Worm (Caenorhabditis elegans): ENCODE results near the gene Y105C5B.17.

The Y105C5B.17 gene

ce11 chrIV:15931176-15931575, 31.7 kb upstream of the Y105C5B.17 start:
- TF ChIP-seq sptf-1 (tag; optimal IDR thresholded peaks at IDR 0.05): peak; percentile 57
- no peak for TF ChIP-seq lin-32 (GFP tag; optimal IDR thresholded peaks at IDR 0.05)

- peak; percentile 48 for TF ChIP-seq drap-1 (GFP tag; optimal IDR thresholded peaks at IDR 0.05)
- no peak for TF ChIP-seq lin-13 (tag; optimal IDR thresholded peaks at IDR 0.05)
- TF ChIP-seq lin-32 (GFP tag; optimal IDR thresholded peaks at IDR 0.05): peak; percentile 4
- TF ChIP-seq M03D4.4 (tag; optimal IDR thresholded peaks at IDR 0.05): peak; percentile 35
- TF ChIP-seq sptf-1 (tag; optimal IDR thresholded peaks at IDR 0.05): peak; percentile 22
Measured at ce11 chrIV:15931833-15932232, 31.1 kb upstream of the Y105C5B.17 start.

- TF ChIP-seq nhr-76 (tag; optimal IDR thresholded peaks at IDR 0.05): no peak
- no peak for TF ChIP-seq nhr-237 (tag; optimal IDR thresholded peaks at IDR 0.05)
- TF ChIP-seq unc-39 (tag; optimal IDR thresholded peaks at IDR 0.05): no peak
- no peak for TF ChIP-seq ces-1 (GFP tag; optimal IDR thresholded peaks at IDR 0.05)
- TF ChIP-seq hlh-1 (tag; optimal IDR thresholded peaks at IDR 0.05): no peak
Measured at ce11 chrIV:15933814-15934213, 29.1 kb upstream of the Y105C5B.17 start, which contains the start of gene srv-16. srv-16 (minus strand) TSS chrIV:15933914.

- TF ChIP-seq unc-120 (tag; optimal IDR thresholded peaks at IDR 0.05; ENCODE audit: poor library complexity, severe bottlenecking) (no peak), unc-39 (tag; optimal IDR thresholded peaks at IDR 0.05) (no peak), bed-3 (GFP tag; optimal IDR thresholded peaks at IDR 0.05) (no peak), zip-8 (tag; optimal IDR thresholded peaks at IDR 0.05) (no peak), ceh-43 (GFP tag; optimal IDR thresholded peaks at IDR 0.05) (no peak), snpc-4 (tag; optimal IDR thresholded peaks at IDR 0.05) (no peak), sem-2 (GFP tag; optimal IDR thresholded peaks at IDR 0.05) (no peak), lin-13 (tag; optimal IDR thresholded peaks at IDR 0.05) (no peak), flh-1 (GFP tag; optimal IDR thresholded peaks at IDR 0.05) (no peak), ham-2 (GFP tag; optimal IDR thresholded peaks at IDR 0.05) (no peak), elt-3 (tag; optimal IDR thresholded peaks at IDR 0.05) (no peak), nhr-12 (tag; optimal IDR thresholded peaks at IDR 0.05) (no peak), ceh-39 (tag; optimal IDR thresholded peaks at IDR 0.05) (no peak)
Measured at ce11 chrIV:15937088-15937487, 25.8 kb upstream of the Y105C5B.17 start.

ce11 chrIV:15938471-15938870, 24.4 kb upstream of the Y105C5B.17 start:
- peak; percentile 10 for TF ChIP-seq ceh-83 (GFP tag; optimal IDR thresholded peaks at IDR 0.05)
- TF ChIP-seq sem-2 (GFP tag; optimal IDR thresholded peaks at IDR 0.05): no peak

ce11 chrIV:15940811-15941210, 22.1 kb upstream of the Y105C5B.17 start:
- TF ChIP-seq hlh-1 (tag; optimal IDR thresholded peaks at IDR 0.05) (no peak), elt-3 (tag; optimal IDR thresholded peaks at IDR 0.05) (no peak), lin-13 (tag; optimal IDR thresholded peaks at IDR 0.05) (no peak)

ce11 chrIV:15941403-15941802, 21.5 kb upstream of the Y105C5B.17 start, which contains the start of gene Y105C5B.11:
Y105C5B.11 (minus strand) TSS chrIV:15941503.
- TF ChIP-seq ceh-43 (GFP tag; optimal IDR thresholded peaks at IDR 0.05) (no peak), nhr-76 (tag; optimal IDR thresholded peaks at IDR 0.05) (no peak), cnd-1 (tag; optimal IDR thresholded peaks at IDR 0.05) (no peak), snpc-4 (tag; optimal IDR thresholded peaks at IDR 0.05) (no peak), sptf-1 (tag; optimal IDR thresholded peaks at IDR 0.05) (no peak), unc-39 (tag; optimal IDR thresholded peaks at IDR 0.05) (no peak), unc-62 (GFP tag; optimal IDR thresholded peaks at IDR 0.05) (no peak), lin-13 (tag; optimal IDR thresholded peaks at IDR 0.05) (no peak), elt-1 (tag; optimal IDR thresholded peaks at IDR 0.05; ENCODE audit: borderline replicate concordance, insufficient read depth) (no peak), M03D4.4 (tag; optimal IDR thresholded peaks at IDR 0.05) (no peak), hlh-1 (tag; optimal IDR thresholded peaks at IDR 0.05) (no peak), nhr-2 (tag; optimal IDR thresholded peaks at IDR 0.05) (no peak), sem-2 (GFP tag; optimal IDR thresholded peaks at IDR 0.05) (no peak), bed-3 (GFP tag; optimal IDR thresholded peaks at IDR 0.05) (no peak), zip-8 (tag; optimal IDR thresholded peaks at IDR 0.05) (no peak), mab-5 (tag; optimal IDR thresholded peaks at IDR 0.05) (no peak), mep-1 (tag; optimal IDR thresholded peaks at IDR 0.05) (no peak), drap-1 (GFP tag; optimal IDR thresholded peaks at IDR 0.05) (no peak), lin-32 (GFP tag; optimal IDR thresholded peaks at IDR 0.05) (no peak)
